Fruit fly (Drosophila melanogaster) S2 (cell line): ENCODE results near the gene PIG-S.

ENCODE experiments used
- CG8478 ChIP-seq: fragments of >200 bp; optimal IDR thresholded peaks from 2 replicates; lab custom pipeline; 2018
- CTCF ChIP-seq, 2 experiments: fragments of >200 bp; optimal IDR thresholded peaks; 2 replicates each; lab custom pipeline; 2018

- no peak for TF ChIP-seq CTCF (optimal IDR thresholded peaks at IDR 0.05; lab: Kevin White, UChicago)
- no peak for TF ChIP-seq CG8478 (lab: Kevin White, UChicago)
Measured at dm6 chr3R:24867956-24868355, 49.7 kb downstream of the PIG-S start.
